Worm (Caenorhabditis elegans) whole organism, late embryonic: Measurements from ENCODE around the gene T06E8.8.
A peak's percentile ranks its signal among the peaks of the same experiment; 100 is the strongest.

Experiments
- C38D4.7 ChIP-seq: fragments of 200-800 bp; sonication (Bioruptor generic); optimal IDR thresholded peaks from 2 replicates; lab custom pipeline; 2018; ENCODE audit warnings: mild to moderate bottlenecking, missing genetic modification characterization, moderate library complexity, missing compliant biosample characterization
- K02D7.2 ChIP-seq: sonication (generic microtip); optimal IDR thresholded peaks from 2 replicates; lab custom pipeline; 2017; ENCODE audit warnings: mild to moderate bottlenecking, missing genetic modification characterization, missing compliant biosample characterization
- T23F11.4 ChIP-seq: fragments of 200-800 bp; sonication (Bioruptor generic); optimal IDR thresholded peaks from 2 replicates; lab custom pipeline; 2018; ENCODE audit warnings: mild to moderate bottlenecking, missing genetic modification characterization, missing compliant biosample characterization
- Y22D7AL.16 ChIP-seq: sonication (generic microtip); optimal IDR thresholded peaks from 2 replicates; lab custom pipeline; 2016; ENCODE audit warnings: missing genetic modification characterization, missing compliant biosample characterization
- ahr-1 ChIP-seq: sonication (generic microtip); optimal IDR thresholded peaks from 2 replicates; lab custom pipeline; 2016; ENCODE audit warnings: missing genetic modification characterization, missing compliant biosample characterization
- ceh-14 ChIP-seq: sonication (generic microtip); optimal IDR thresholded peaks from 2 replicates; lab custom pipeline; 2016; ENCODE audit warnings: missing genotype, missing genetic modification characterization, missing compliant biosample characterization
- ceh-19 ChIP-seq: fragments of 200-800 bp; sonication (Bioruptor generic); optimal IDR thresholded peaks from 2 replicates; lab custom pipeline; 2018; ENCODE audit warnings: mild to moderate bottlenecking, missing genetic modification characterization, missing compliant biosample characterization
- ceh-22 ChIP-seq: sonication (generic microtip); optimal IDR thresholded peaks from 2 replicates; lab custom pipeline; 2017; ENCODE audit warnings: missing biosample characterization, missing genetic modification characterization
- ceh-24 ChIP-seq: sonication (generic microtip); optimal IDR thresholded peaks from 2 replicates; lab custom pipeline; 2016; ENCODE audit warnings: mild to moderate bottlenecking, missing genetic modification characterization, missing compliant biosample characterization
- ceh-30 ChIP-seq: fragments of 150-350 bp; optimal IDR thresholded peaks from 2 replicates; lab custom pipeline; 2014; ENCODE audit warnings: missing biosample characterization, missing genetic modification characterization
- ceh-34 ChIP-seq: sonication (generic microtip); optimal IDR thresholded peaks from 2 replicates; lab custom pipeline; 2016; ENCODE audit warnings: mild to moderate bottlenecking, missing genetic modification characterization, missing compliant biosample characterization
- ceh-45 ChIP-seq: fragments of 200-800 bp; sonication (Bioruptor generic); IDR thresholded peaks from 2 replicates; pipeline ENCODE4 v1.3.6; 2022; ENCODE audit warnings: missing genetic modification reagents, missing genetic modification characterization, missing compliant biosample characterization
- ceh-9 ChIP-seq: sonication (generic microtip); optimal IDR thresholded peaks from 2 replicates; lab custom pipeline; 2016; ENCODE audit warnings: mild to moderate bottlenecking, missing genetic modification characterization, inconsistent platforms, missing compliant biosample characterization
- dmd-4 ChIP-seq: sonication (generic microtip); optimal IDR thresholded peaks from 2 replicates; lab custom pipeline; 2016; ENCODE audit warnings: borderline replicate concordance, missing genetic modification characterization, missing compliant biosample characterization
- dve-1 ChIP-seq: sonication (generic microtip); optimal IDR thresholded peaks from 2 replicates; lab custom pipeline; 2017; ENCODE audit warnings: antibody characterized with exemption, mild to moderate bottlenecking, missing genetic modification characterization, missing compliant biosample characterization
- elt-2 ChIP-seq: sonication (generic microtip); optimal IDR thresholded peaks from 2 replicates; lab custom pipeline; 2016; ENCODE audit warnings: missing genetic modification reagents, missing genetic modification characterization, missing compliant biosample characterization
- ets-4 ChIP-seq: sonication (generic microtip); optimal IDR thresholded peaks from 2 replicates; lab custom pipeline; 2016; ENCODE audit warnings: missing genetic modification characterization, missing compliant biosample characterization
- eyg-1 ChIP-seq: sonication (generic microtip); optimal IDR thresholded peaks from 2 replicates; lab custom pipeline; 2016; ENCODE audit warnings: missing genotype, missing genetic modification characterization, missing compliant biosample characterization
- fkh-10 ChIP-seq: fragments of 150-350 bp; optimal IDR thresholded peaks from 2 replicates; lab custom pipeline; 2014; ENCODE audit warnings: missing biosample characterization, missing genetic modification reagents, missing genetic modification characterization
- fkh-6 ChIP-seq: sonication (generic microtip); optimal IDR thresholded peaks from 2 replicates; lab custom pipeline; 2016; ENCODE audit warnings: missing genetic modification characterization, missing compliant biosample characterization
- hlh-13 ChIP-seq: fragments of 200-800 bp; sonication (Bioruptor generic); optimal IDR thresholded peaks from 2 replicates; lab custom pipeline; 2018; ENCODE audit warnings: mild to moderate bottlenecking, missing genetic modification characterization, missing compliant biosample characterization
- hlh-15 ChIP-seq: sonication (generic microtip); optimal IDR thresholded peaks from 2 replicates; lab custom pipeline; 2016; ENCODE audit warnings: missing genetic modification characterization, missing compliant biosample characterization
- hlh-6 ChIP-seq: sonication (generic microtip); optimal IDR thresholded peaks from 2 replicates; lab custom pipeline; 2016; ENCODE audit warnings: missing genotype, missing genetic modification characterization, missing compliant biosample characterization
- hlh-8 ChIP-seq: sonication (generic microtip); optimal IDR thresholded peaks from 2 replicates; lab custom pipeline; 2016; ENCODE audit warnings: missing genotype, missing genetic modification characterization, missing compliant biosample characterization
- lim-6 ChIP-seq: sonication (generic microtip); optimal IDR thresholded peaks from 2 replicates; lab custom pipeline; 2016; ENCODE audit warnings: missing genetic modification characterization, missing compliant biosample characterization
- lin-11 ChIP-seq: fragments of 200-800 bp; sonication (Bioruptor generic); optimal IDR thresholded peaks from 2 replicates; lab custom pipeline; 2018; ENCODE audit warnings: mild to moderate bottlenecking, missing genetic modification characterization, missing compliant biosample characterization
- mec-3 ChIP-seq: sonication (generic microtip); optimal IDR thresholded peaks from 2 replicates; lab custom pipeline; 2016; ENCODE audit warnings: borderline replicate concordance, missing genetic modification characterization, missing compliant biosample characterization
- nhr-11 ChIP-seq: fragments of 150-350 bp; optimal IDR thresholded peaks from 2 replicates; lab custom pipeline; 2014; ENCODE audit warnings: missing biosample characterization, missing genetic modification characterization
- nhr-232 ChIP-seq: sonication (generic microtip); optimal IDR thresholded peaks from 2 replicates; lab custom pipeline; 2016; ENCODE audit warnings: missing genetic modification characterization, missing compliant biosample characterization
- pag-3 ChIP-seq: sonication (generic microtip); optimal IDR thresholded peaks from 2 replicates; lab custom pipeline; 2016; ENCODE audit warnings: missing compliant biosample characterization, missing genetic modification characterization, borderline replicate concordance
- pat-9 ChIP-seq: fragments of 200-800 bp; sonication (Bioruptor generic); optimal IDR thresholded peaks from 2 replicates; lab custom pipeline; 2018; ENCODE audit warnings: mild to moderate bottlenecking, missing genetic modification characterization, moderate library complexity, missing compliant biosample characterization
- pqm-1 ChIP-seq: sonication (generic microtip); optimal IDR thresholded peaks from 2 replicates; lab custom pipeline; 2016; ENCODE audit warnings: missing genetic modification characterization, missing compliant biosample characterization
- sox-2 ChIP-seq: fragments of 200-800 bp; sonication (Bioruptor generic); IDR thresholded peaks from 2 replicates; pipeline ENCODE4 v1.3.6; 2022; ENCODE audit warnings: missing genetic modification reagents, missing genetic modification characterization, missing compliant biosample characterization
- syd-9 ChIP-seq: sonication (generic microtip); optimal IDR thresholded peaks from 2 replicates; lab custom pipeline; 2016; ENCODE audit warnings: mild to moderate bottlenecking, missing genetic modification characterization, moderate library complexity, missing compliant biosample characterization
- tbx-2 ChIP-seq: sonication (generic microtip); optimal IDR thresholded peaks from 2 replicates; lab custom pipeline; 2016; ENCODE audit warnings: missing genetic modification characterization, missing compliant biosample characterization
- tbx-7 ChIP-seq: sonication (generic microtip); optimal IDR thresholded peaks from 2 replicates; lab custom pipeline; 2016; ENCODE audit warnings: missing genotype, missing genetic modification characterization, missing compliant biosample characterization
- unc-3 ChIP-seq, 2 experiments: fragments of 200-800 bp in 1 of 2; sonication (Bioruptor generic) in 1 of 2; sonication (generic microtip) in 1 of 2; conservative IDR thresholded peaks in 1 of 2; optimal IDR thresholded peaks in 1 of 2; 2 replicates each; pipeline versions ENCODE4 v1.3.6 to Lab custom; 2016 to 2022; ENCODE audit warnings: missing compliant biosample characterization in 2 of 2, missing genetic modification characterization in 2 of 2, missing genetic modification reagents in 1 of 2
- unc-42 ChIP-seq: sonication (generic microtip); optimal IDR thresholded peaks from 2 replicates; lab custom pipeline; 2016; ENCODE audit warnings: missing genotype, missing genetic modification characterization, missing compliant biosample characterization
- zip-5 ChIP-seq: sonication (generic microtip); optimal IDR thresholded peaks from 2 replicates; lab custom pipeline; 2016; ENCODE audit warnings: missing genetic modification characterization, missing compliant biosample characterization

The T06E8.8 gene

ce11 chrV:10006374-10006773, 37.2 kb upstream of the T06E8.8 start:
- TF ChIP-seq dve-1 (tag; lab: Kevin White, UChicago) (no peak), hlh-6 (no peak), ceh-14 (tag; lab: Kevin White, UChicago) (no peak), pag-3 (tag; lab: Kevin White, UChicago) (no peak), ceh-45 (GFP tag; lab: Robert Waterston, UW) (no peak), ets-4 (tag; lab: Kevin White, UChicago) (no peak), ceh-22 (tag; lab: Kevin White, UChicago) (no peak), pat-9 (tag; lab: Kevin White, UChicago) (no peak), hlh-8 (tag; lab: Kevin White, UChicago) (no peak), T23F11.4 (GFP tag; lab: Kevin White, UChicago) (no peak), ceh-34 (tag; lab: Kevin White, UChicago) (no peak), hlh-13 (GFP tag; lab: Kevin White, UChicago) (no peak), unc-42 (tag; lab: Kevin White, UChicago) (no peak), lim-6 (tag; lab: Kevin White, UChicago) (no peak), eyg-1 (no peak), unc-3 (GFP tag; conservative IDR thresholded peaks at IDR 0.05; lab: Robert Waterston, UW) (no peak), unc-3 (tag; optimal IDR thresholded peaks at IDR 0.05; lab: Kevin White, UChicago) (no peak)

- no peak for TF ChIP-seq K02D7.2 (tag; lab: Kevin White, UChicago)
- no peak for TF ChIP-seq zip-5
- TF ChIP-seq ceh-34 (tag; lab: Kevin White, UChicago): no peak
- TF ChIP-seq C38D4.7: no peak
- no peak for TF ChIP-seq elt-2 (tag; lab: Kevin White, UChicago)
- TF ChIP-seq lin-11 (tag; lab: Kevin White, UChicago): no peak
- TF ChIP-seq pat-9 (tag; lab: Kevin White, UChicago): no peak
- no peak for TF ChIP-seq syd-9 (tag; lab: Kevin White, UChicago)
- no peak for TF ChIP-seq sox-2 (GFP tag; lab: Robert Waterston, UW)
- no peak for TF ChIP-seq lim-6 (tag; lab: Kevin White, UChicago)
- TF ChIP-seq mec-3 (tag; lab: Kevin White, UChicago): no peak
- TF ChIP-seq ceh-19: no peak
- no peak for TF ChIP-seq T23F11.4 (GFP tag; lab: Kevin White, UChicago)
- TF ChIP-seq unc-42 (tag; lab: Kevin White, UChicago): no peak
- TF ChIP-seq pqm-1 (tag; lab: Kevin White, UChicago): no peak
- no peak for TF ChIP-seq hlh-8 (tag; lab: Kevin White, UChicago)
- no peak for TF ChIP-seq eyg-1
These were observed 36.1 kb upstream of the T06E8.8 start for ce11 chrV:10007484-10007883.

- TF ChIP-seq unc-3 (GFP tag; conservative IDR thresholded peaks at IDR 0.05; lab: Robert Waterston, UW) (no peak), unc-3 (tag; optimal IDR thresholded peaks at IDR 0.05; lab: Kevin White, UChicago) (no peak), ceh-34 (tag; lab: Kevin White, UChicago) (no peak), lin-11 (tag; lab: Kevin White, UChicago) (no peak)
- TF ChIP-seq, all 69 proteins: peak for 0
These were observed 31.9 kb upstream of the T06E8.8 start, which contains the start of gene lea-1 for ce11 chrV:10011623-10012022. Gene lea-1 (plus strand): TSS chrV:10011923.

ce11 chrV:10012639-10013038, 30.9 kb upstream of the T06E8.8 start:
- TF ChIP-seq elt-2 (tag; lab: Kevin White, UChicago) (peak; percentile 69), dmd-4 (tag; lab: Kevin White, UChicago) (no peak)

- TF ChIP-seq ceh-30 (tag; lab: Kevin White, UChicago) (no peak), C38D4.7 (no peak), nhr-11 (no peak), Y22D7AL.16 (tag; lab: Kevin White, UChicago) (no peak), tbx-2 (tag; lab: Kevin White, UChicago) (no peak), fkh-10 (GFP tag; lab: Kevin White, UChicago) (no peak), nhr-232 (tag; lab: Kevin White, UChicago) (no peak), ceh-19 (no peak), fkh-6 (tag; lab: Kevin White, UChicago) (no peak), pqm-1 (tag; lab: Kevin White, UChicago) (no peak), hlh-15 (tag; lab: Kevin White, UChicago) (no peak), dve-1 (tag; lab: Kevin White, UChicago) (no peak), ceh-24 (no peak), ceh-9 (tag; lab: Kevin White, UChicago) (no peak), ahr-1 (tag; lab: Kevin White, UChicago) (no peak), hlh-6 (no peak), mec-3 (tag; lab: Kevin White, UChicago) (no peak), unc-3 (GFP tag; conservative IDR thresholded peaks at IDR 0.05; lab: Robert Waterston, UW) (no peak), unc-3 (tag; optimal IDR thresholded peaks at IDR 0.05; lab: Kevin White, UChicago) (no peak), tbx-7 (tag; lab: Kevin White, UChicago) (no peak)
These were observed 25.3 kb upstream of the T06E8.8 start for ce11 chrV:10018291-10018690.
